Fruit fly (Drosophila melanogaster) whole organism, prepupa: ENCODE data around the gene CG12231.

ENCODE experiments used
- Blimp-1 ChIP-seq: fragments of 200-800 bp; sonication (Bioruptor generic); optimal IDR thresholded peaks from 3 replicates; lab custom pipeline; 2017; ENCODE audit warnings: missing biosample characterization, missing genetic modification characterization, mild to moderate bottlenecking, moderate library complexity, missing genetic modification reagents
- CG10669 ChIP-seq: fragments of 200-800 bp; sonication (Bioruptor generic); optimal IDR thresholded peaks from 3 replicates; lab custom pipeline; 2018; ENCODE audit warnings: missing biosample characterization, mild to moderate bottlenecking, missing genetic modification characterization, moderate library complexity
- CG11762 ChIP-seq: fragments of 200-800 bp; sonication (Bioruptor generic); optimal IDR thresholded peaks from 3 replicates; lab custom pipeline; 2016; ENCODE audit warnings: missing biosample characterization, missing genetic modification characterization; ENCODE audit not compliant: insufficient read depth
- CG6276 ChIP-seq: fragments of 200-800 bp; sonication (Bioruptor generic); optimal IDR thresholded peaks from 2 replicates; lab custom pipeline; 2017; ENCODE audit warnings: missing biosample characterization, mild to moderate bottlenecking, missing genetic modification characterization
- CG6854 ChIP-seq: fragments of 200-800 bp; sonication (Bioruptor generic); optimal IDR thresholded peaks from 2 replicates; lab custom pipeline; 2017; ENCODE audit warnings: missing biosample characterization, mild to moderate bottlenecking, missing genetic modification characterization
- Eip75B ChIP-seq: fragments of 200-800 bp; sonication (Bioruptor generic); optimal IDR thresholded peaks from 3 replicates; lab custom pipeline; 2016; ENCODE audit warnings: missing biosample characterization, missing genetic modification characterization
- Eip78C ChIP-seq: fragments of 200-800 bp; sonication (Bioruptor generic); peaks from one replicate; lab custom pipeline; 2016; ENCODE audit warnings: missing biosample characterization, missing genetic modification characterization
- OdsH ChIP-seq: fragments of 200-800 bp; sonication (Bioruptor generic); optimal IDR thresholded peaks from 3 replicates; lab custom pipeline; 2016; ENCODE audit warnings: missing biosample characterization, missing genetic modification characterization
- Sox102F ChIP-seq: fragments of 200-800 bp; sonication (Bioruptor generic); optimal IDR thresholded peaks from 2 replicates; lab custom pipeline; 2016; ENCODE audit warnings: missing biosample characterization, mild to moderate bottlenecking, missing genetic modification characterization
- ss ChIP-seq, 2 experiments: fragments of 200-800 bp; sonication (Bioruptor generic); optimal IDR thresholded peaks; 2 replicates in 1 of 2; 3 replicates in 1 of 2; lab custom pipeline; 2017 to 2018; ENCODE audit warnings: mild to moderate bottlenecking in 2 of 2, missing biosample characterization in 2 of 2, missing genetic modification characterization in 2 of 2, moderate library complexity in 1 of 2

DNA sequence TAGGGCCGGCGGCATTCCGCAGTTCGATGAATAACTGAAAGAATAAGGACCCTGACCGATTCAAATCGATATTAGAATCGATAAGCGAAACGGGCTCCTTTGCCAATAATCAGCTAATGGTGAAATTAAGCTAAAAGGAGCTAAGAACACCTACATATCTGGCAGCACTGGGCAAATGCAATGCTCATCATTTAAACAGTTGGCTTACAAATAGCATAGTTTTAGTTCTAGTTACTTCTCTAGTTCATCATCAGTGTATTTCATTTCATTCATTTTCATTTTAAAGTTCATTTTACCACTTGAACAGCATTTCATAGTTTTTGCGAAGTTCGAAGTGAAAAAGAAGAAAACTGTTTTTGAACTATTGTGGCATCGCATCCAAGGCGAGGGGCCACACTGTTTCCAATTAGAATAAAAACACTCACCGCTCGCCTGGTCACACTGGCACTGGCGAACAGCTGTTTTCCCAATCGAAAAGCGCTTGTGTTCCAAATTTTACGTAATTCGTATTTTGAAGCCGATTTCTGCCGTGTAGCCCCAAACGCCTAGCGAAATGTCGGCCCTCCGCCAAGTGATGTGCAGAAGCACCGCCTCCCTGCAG is 39.5 kb downstream of the CG12231 start, which contains the start of the genes pcm and ND-18:
- TF ChIP-seq CG6276 (GFP tag; lab: Kevin White, UChicago) (no peak), CG11762 (no peak), CG6854 (GFP tag; lab: Kevin White, UChicago) (no peak), Eip78C (GFP tag; lab: Kevin White, UChicago) (no peak), Eip75B (GFP tag; lab: Kevin White, UChicago) (no peak), Blimp-1 (GFP tag; lab: Kevin White, UChicago) (no peak), ss (GFP tag; optimal IDR thresholded peaks at IDR 0.05; lab: Kevin White, UChicago) (no peak), CG10669 (no peak), OdsH (no peak), Sox102F (GFP tag; lab: Kevin White, UChicago) (no peak)
